Fruit fly (Drosophila melanogaster): ENCODE data around the gene CG10801.

Gene CG10801

dm6 chrX:3504251-3504650 is 43.9 kb downstream of the CG10801 start:
- TF ChIP-seq CG15336 (GFP tag; IDR thresholded peaks at IDR 0.05) (0 out of 2 replicates have a peak, but pooled peaks have one; percentile 3), CG6792 (GFP tag; optimal IDR thresholded peaks at IDR 0.05) (no peak), OdsH (GFP tag; optimal IDR thresholded peaks at IDR 0.05) (peak; percentile 22)

dm6 chrX:3504751-3505150 is 44.4 kb downstream of the CG10801 start, which contains the start of gene Gas8:
TSS of gene Gas8 (minus strand) at chrX:3504851.
- TF ChIP-seq OdsH (GFP tag; optimal IDR thresholded peaks at IDR 0.05) = no peak
